Fruit fly (Drosophila melanogaster) whole organism, pupa: ENCODE data around the gene RpS5a.

Experiments
- CG10348 ChIP-seq: fragments of 200-800 bp; sonication (Bioruptor generic); IDR thresholded peaks from 2 replicates; pipeline ENCODE4 v1.3.6; 2022; ENCODE audit warnings: missing biosample characterization, missing genetic modification characterization
- CG12605 ChIP-seq: fragments of 200-800 bp; sonication (Bioruptor generic); IDR thresholded peaks from 2 replicates; pipeline ENCODE4 v1.3.6; 2022; ENCODE audit warnings: missing biosample characterization, missing genetic modification characterization
- CG13204 ChIP-seq: fragments of 200-800 bp; sonication (Bioruptor generic); optimal IDR thresholded peaks from 2 replicates; lab custom pipeline; 2018; ENCODE audit warnings: missing biosample characterization, mild to moderate bottlenecking, missing genetic modification characterization, moderate library complexity
- CG14655 ChIP-seq: fragments of 200-800 bp; sonication (Bioruptor generic); optimal IDR thresholded peaks from 3 replicates; lab custom pipeline; 2017; ENCODE audit warnings: mild to moderate bottlenecking, missing biosample characterization, missing genetic modification reagents, missing genetic modification characterization
- CG15710 ChIP-seq: fragments of 200-800 bp; sonication (Bioruptor generic); optimal IDR thresholded peaks from 2 replicates; lab custom pipeline; 2018; ENCODE audit warnings: missing biosample characterization, mild to moderate bottlenecking, missing genetic modification characterization, moderate library complexity
- CG17806 ChIP-seq: fragments of 200-800 bp; sonication (Bioruptor generic); optimal IDR thresholded peaks from 2 replicates; lab custom pipeline; 2018; ENCODE audit warnings: missing biosample characterization, mild to moderate bottlenecking, missing genetic modification characterization, moderate library complexity
- CG32121 ChIP-seq: fragments of 200-800 bp; sonication (Bioruptor generic); IDR thresholded peaks from 2 replicates; pipeline ENCODE4 v1.3.6; 2022; ENCODE audit warnings: missing biosample characterization, missing genetic modification characterization
- CG34367 ChIP-seq: fragments of 200-800 bp; sonication (Bioruptor generic); optimal IDR thresholded peaks from 2 replicates; lab custom pipeline; 2018; ENCODE audit warnings: missing biosample characterization, mild to moderate bottlenecking, missing genetic modification characterization
- CG4496 ChIP-seq: fragments of 200-800 bp; sonication (Bioruptor generic); IDR thresholded peaks from 3 replicates; pipeline ENCODE4 v1.3.6; 2022; ENCODE audit warnings: missing biosample characterization, missing genetic modification characterization
- CG8159 ChIP-seq: fragments of 200-800 bp; sonication (Bioruptor generic); optimal IDR thresholded peaks from 3 replicates; lab custom pipeline; 2018; ENCODE audit warnings: missing biosample characterization, mild to moderate bottlenecking, missing genetic modification characterization, moderate library complexity
- CG8301 ChIP-seq: fragments of 200-800 bp; sonication (Bioruptor generic); optimal IDR thresholded peaks from 2 replicates; lab custom pipeline; 2018; ENCODE audit warnings: missing biosample characterization, mild to moderate bottlenecking, missing genetic modification characterization
- CG9948 ChIP-seq: fragments of 200-800 bp; sonication (Bioruptor generic); optimal IDR thresholded peaks from 2 replicates; lab custom pipeline; 2018; ENCODE audit warnings: missing biosample characterization, mild to moderate bottlenecking, missing genetic modification characterization, moderate library complexity
- D1 ChIP-seq: fragments of 200-800 bp; sonication (Bioruptor generic); optimal IDR thresholded peaks from 2 replicates; lab custom pipeline; 2018; ENCODE audit warnings: missing biosample characterization, mild to moderate bottlenecking, missing genetic modification characterization, moderate library complexity
- EcR ChIP-seq: fragments of 200-800 bp; sonication (Bioruptor generic); optimal IDR thresholded peaks from 3 replicates; lab custom pipeline; 2019; ENCODE audit warnings: missing biosample characterization, missing genetic modification characterization, mild to moderate bottlenecking, moderate library complexity, missing genetic modification reagents
- Ets98B ChIP-seq: fragments of 200-800 bp; sonication (Bioruptor generic); IDR thresholded peaks from 2 replicates; pipeline ENCODE4 v1.3.6; 2022; ENCODE audit warnings: missing biosample characterization, missing genetic modification characterization
- Pif1A ChIP-seq: fragments of 200-800 bp; sonication (Bioruptor generic); optimal IDR thresholded peaks from 3 replicates; lab custom pipeline; 2016; ENCODE audit warnings: missing biosample characterization, missing genetic modification characterization
- Pif1B ChIP-seq: fragments of 200-800 bp; sonication (Bioruptor generic); optimal IDR thresholded peaks from 3 replicates; lab custom pipeline; 2016; ENCODE audit warnings: missing biosample characterization, missing genetic modification characterization
- Snoo ChIP-seq: fragments of 200-800 bp; sonication (Bioruptor generic); optimal IDR thresholded peaks from 3 replicates; lab custom pipeline; 2017; ENCODE audit warnings: missing biosample characterization, mild to moderate bottlenecking, missing genetic modification characterization, inconsistent platforms
- fd96Ca ChIP-seq: fragments of 200-800 bp; sonication (Bioruptor generic); IDR thresholded peaks from 3 replicates; pipeline ENCODE4 v1.3.6; 2022; ENCODE audit warnings: missing biosample characterization, missing genetic modification characterization
- gl ChIP-seq: fragments of 200-800 bp; sonication (Bioruptor generic); optimal IDR thresholded peaks from 2 replicates; lab custom pipeline; 2018; ENCODE audit warnings: missing biosample characterization, mild to moderate bottlenecking, missing genetic modification characterization
- rn ChIP-seq: fragments of 200-800 bp; sonication (Bioruptor generic); IDR thresholded peaks from 2 replicates; pipeline ENCODE4 v1.3.6; 2022; ENCODE audit warnings: missing biosample characterization, missing genetic modification characterization

Gene RpS5a

DNA sequence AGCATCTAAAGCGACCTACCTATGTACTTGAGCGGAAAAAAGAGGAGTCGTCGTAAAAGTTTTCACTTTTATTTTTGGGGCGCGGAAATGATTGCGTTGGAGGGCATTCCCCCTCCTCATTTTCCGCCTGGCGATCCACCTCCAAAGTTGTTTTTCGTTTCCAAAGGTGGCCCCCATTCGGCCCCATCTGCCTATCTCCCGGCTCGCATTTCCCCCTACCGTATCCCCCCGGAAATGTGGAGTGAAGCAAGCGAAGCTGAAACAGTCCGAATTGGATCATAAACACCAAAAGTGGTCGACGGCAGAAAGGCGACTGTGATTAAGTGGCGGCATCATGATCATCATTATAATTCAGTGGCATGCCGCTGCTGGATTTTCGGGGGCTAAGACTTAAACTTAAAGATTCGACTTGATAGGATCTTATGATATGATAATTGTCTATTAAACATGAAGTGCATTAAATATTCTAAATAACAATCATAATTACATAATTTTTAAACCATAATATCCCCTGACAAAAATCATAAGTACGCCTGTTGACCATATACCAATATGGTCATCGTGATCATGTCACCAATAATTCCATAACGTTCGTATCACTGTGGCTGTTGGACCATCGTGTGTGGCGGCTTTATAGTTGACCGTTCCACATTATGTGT, 24.4 kb downstream of the RpS5a start:
- TF ChIP-seq CG12605 (GFP tag; lab: Robert Waterston, UW) (0 out of 2 replicates have a peak, but pooled peaks have one; percentile 23), gl (no peak), CG34367 (tag; lab: Kevin White, UChicago) (no peak), CG4496 (GFP tag; lab: Robert Waterston, UW) (peak; percentile 69; the same call in 2 of the 3 replicates), CG9948 (peak; percentile 22), Ets98B (GFP tag; lab: Robert Waterston, UW) (peak; percentile 42; the same call in 1 of the 2 replicates), D1 (tag; lab: Kevin White, UChicago) (no peak), CG13204 (no peak), CG15710 (peak; percentile 44), CG17806 (tag; lab: Kevin White, UChicago) (peak; percentile 33), CG10348 (no peak; the same call in 1 of the 2 replicates), fd96Ca (GFP tag; lab: Robert Waterston, UW) (peak; percentile 25; the same call in 1 of the 3 replicates), Pif1A (GFP tag; lab: Kevin White, UChicago) (peak; percentile 43), CG8159 (peak; percentile 52), CG32121 (GFP tag; lab: Robert Waterston, UW) (peak; percentile 67), Pif1B (peak; percentile 40), CG8301 (tag; lab: Kevin White, UChicago) (peak; percentile 35), EcR (GFP tag; lab: Kevin White, UChicago) (no peak), Snoo (tag; lab: Kevin White, UChicago) (peak; percentile 21), CG14655 (GFP tag; lab: Kevin White, UChicago) (peak; percentile 43), rn (no peak)

DNA sequence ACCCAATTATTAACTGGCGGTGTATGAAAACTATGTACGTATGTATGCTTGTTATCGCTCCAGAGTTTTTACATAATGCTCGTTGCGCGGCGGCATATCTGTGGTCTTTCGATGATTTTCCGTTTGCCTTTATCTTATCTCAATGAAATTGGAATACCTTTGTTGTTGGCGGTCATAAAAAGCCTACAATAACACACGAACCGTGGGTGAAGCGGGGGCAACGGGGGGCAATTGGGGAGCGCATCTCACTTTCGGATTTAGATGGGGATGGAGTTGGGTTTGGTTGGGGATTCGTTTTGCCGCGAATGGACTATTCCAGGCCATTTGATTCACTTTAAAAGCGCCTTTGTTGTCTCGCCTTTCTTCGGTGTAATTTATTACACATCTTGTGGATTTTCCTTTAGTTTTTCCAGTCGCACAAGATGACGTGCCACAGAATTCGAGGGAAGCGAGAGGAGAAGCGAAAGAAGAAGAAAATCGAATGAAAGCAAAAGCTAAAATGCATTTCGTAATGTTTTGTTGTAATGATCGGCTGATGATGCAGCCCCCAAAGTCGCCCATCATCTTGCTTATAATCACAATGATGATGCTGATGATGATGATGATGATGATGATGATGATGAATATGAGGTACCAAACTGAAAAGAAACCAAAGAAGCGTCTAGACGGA, 25.5 kb downstream of the RpS5a start:
- TF ChIP-seq CG10348 (no peak), Pif1A (GFP tag; lab: Kevin White, UChicago) (no peak), CG17806 (tag; lab: Kevin White, UChicago) (no peak), Pif1B (no peak), gl (no peak)

DNA sequence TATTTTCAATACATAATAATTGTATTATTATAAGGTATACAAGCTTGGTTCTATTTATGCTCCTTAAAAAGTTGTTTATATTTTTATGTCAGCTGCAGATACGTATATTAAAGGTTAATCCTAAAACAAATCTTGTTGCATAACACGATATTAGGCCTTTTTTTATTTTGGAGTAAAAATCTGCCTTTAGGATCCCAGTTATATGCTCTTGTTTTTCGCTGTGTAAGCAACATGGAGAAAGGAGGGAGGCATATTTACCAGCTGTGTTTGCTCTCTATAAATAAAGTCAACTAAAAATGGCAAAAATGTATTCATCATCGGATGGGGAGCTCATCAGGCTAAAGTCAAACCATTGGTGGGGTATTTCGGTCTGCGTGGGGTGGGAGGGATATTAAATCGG, 26.5 kb downstream of the RpS5a start:
- no peak for TF ChIP-seq fd96Ca (GFP tag; lab: Robert Waterston, UW)
- TF ChIP-seq Ets98B (GFP tag; lab: Robert Waterston, UW) = no peak
- TF ChIP-seq rn = no peak
- TF ChIP-seq Pif1A (GFP tag; lab: Kevin White, UChicago) = peak; percentile 33
- TF ChIP-seq CG8159 = peak; percentile 30
- TF ChIP-seq CG32121 (GFP tag; lab: Robert Waterston, UW) = no peak
- no peak for TF ChIP-seq D1 (tag; lab: Kevin White, UChicago)
- no peak for TF ChIP-seq CG15710
- no peak for TF ChIP-seq CG34367 (tag; lab: Kevin White, UChicago)
- peak; percentile 6 for TF ChIP-seq CG9948
- TF ChIP-seq CG4496 (GFP tag; lab: Robert Waterston, UW) = no peak
- TF ChIP-seq CG12605 (GFP tag; lab: Robert Waterston, UW) = no peak
- peak; percentile 34 for TF ChIP-seq CG8301 (tag; lab: Kevin White, UChicago)
- no peak for TF ChIP-seq Pif1B
- peak; percentile 22 for TF ChIP-seq Snoo (tag; lab: Kevin White, UChicago)
- no peak for TF ChIP-seq CG13204
- peak; percentile 37 for TF ChIP-seq CG17806 (tag; lab: Kevin White, UChicago)
- TF ChIP-seq gl = no peak
- peak; percentile 55 for TF ChIP-seq CG14655 (GFP tag; lab: Kevin White, UChicago)
- TF ChIP-seq CG10348 = no peak
- no peak for TF ChIP-seq EcR (GFP tag; lab: Kevin White, UChicago)

DNA sequence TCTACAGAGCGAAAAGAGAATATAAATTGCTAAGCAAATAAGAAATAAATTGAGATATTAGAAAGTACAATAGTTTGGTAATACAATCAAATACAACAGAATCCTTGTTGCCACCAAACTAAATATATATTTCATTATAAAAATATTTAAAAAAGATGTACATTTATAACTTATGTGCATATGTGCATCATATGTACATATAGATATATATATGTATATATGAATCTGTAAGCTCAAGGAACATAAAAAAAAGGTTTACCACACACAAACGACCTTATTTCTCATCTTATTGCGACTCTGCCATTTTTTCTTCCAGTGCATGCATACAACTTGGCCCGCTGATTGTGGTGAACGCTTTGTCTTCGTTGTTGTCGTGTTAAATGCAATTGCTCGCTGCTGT, 34.7 kb downstream of the RpS5a start:
- TF ChIP-seq fd96Ca (GFP tag; lab: Robert Waterston, UW) (peak; percentile 47; the same call in 1 of the 3 replicates), CG8301 (tag; lab: Kevin White, UChicago) (peak; percentile 34), Pif1A (GFP tag; lab: Kevin White, UChicago) (peak; percentile 8), CG9948 (peak; percentile 70), CG17806 (tag; lab: Kevin White, UChicago) (peak; percentile 42), CG15710 (peak; percentile 68), rn (no peak), CG14655 (GFP tag; lab: Kevin White, UChicago) (peak; percentile 62), CG12605 (GFP tag; lab: Robert Waterston, UW) (no peak), CG32121 (GFP tag; lab: Robert Waterston, UW) (peak; percentile 59), EcR (GFP tag; lab: Kevin White, UChicago) (no peak), CG34367 (tag; lab: Kevin White, UChicago) (peak; percentile 63), gl (no peak), CG13204 (no peak), Pif1B (peak; percentile 70), CG8159 (peak; percentile 62), CG10348 (no peak), CG4496 (GFP tag; lab: Robert Waterston, UW) (peak; percentile 59; the same call in 1 of the 3 replicates), Ets98B (GFP tag; lab: Robert Waterston, UW) (peak; percentile 53; the same call in 1 of the 2 replicates), D1 (tag; lab: Kevin White, UChicago) (no peak), Snoo (tag; lab: Kevin White, UChicago) (peak; percentile 68)
- TF ChIP-seq, all 21 proteins: peak for 14
